Worm (Caenorhabditis elegans) whole organism, L4/young adult: ENCODE data around the gene glb-22.

Experiments
- W03F9.2 ChIP-seq: fragments of 150-350 bp; optimal IDR thresholded peaks from 2 replicates; lab custom pipeline; 2014; ENCODE audit warnings: missing biosample characterization, missing genetic modification characterization
- dao-5 ChIP-seq: sonication (generic microtip); optimal IDR thresholded peaks from 2 replicates; lab custom pipeline; 2016; ENCODE audit warnings: missing genotype, missing genetic modification characterization, moderate library complexity, missing compliant biosample characterization
- him-1 ChIP-seq: sonication (generic microtip); optimal IDR thresholded peaks from 2 replicates; lab custom pipeline; 2016; ENCODE audit warnings: missing genotype, missing genetic modification reagents, missing genetic modification characterization, missing compliant biosample characterization

ce11 chrV:14558757-14559156, 41.3 kb upstream of the glb-22 start, which contains the start of gene C53A5.9:
- TF ChIP-seq him-1 (tag; lab: Kevin White, UChicago) (no peak), W03F9.2 (tag; lab: Kevin White, UChicago) (no peak), dao-5 (tag; lab: Kevin White, UChicago) (no peak)
